Worm (Caenorhabditis elegans) whole organism, mixed stage, embryonic: ENCODE data around the gene M04B2.2.

Experiments used
- M03D4.4 ChIP-seq: sonication (generic microtip); optimal IDR thresholded peaks from 2 replicates; lab custom pipeline; 2017; ENCODE audit warnings: mild to moderate bottlenecking, missing genetic modification characterization, missing compliant biosample characterization
- bed-3 ChIP-seq: fragments of 200-800 bp; sonication (Bioruptor generic); optimal IDR thresholded peaks from 3 replicates; lab custom pipeline; 2018; ENCODE audit warnings: mild to moderate bottlenecking, missing genetic modification characterization, moderate library complexity, missing compliant biosample characterization
- blmp-1 ChIP-seq: fragments of 150-350 bp; optimal IDR thresholded peaks from 2 replicates; lab custom pipeline; 2014; ENCODE audit warnings: missing biosample characterization, missing genetic modification characterization
- ceh-43 ChIP-seq: fragments of 200-800 bp; sonication (Bioruptor generic); optimal IDR thresholded peaks from 2 replicates; lab custom pipeline; 2018; ENCODE audit warnings: mild to moderate bottlenecking, missing genetic modification characterization, moderate library complexity, missing compliant biosample characterization
- ces-1 ChIP-seq: fragments of 150-350 bp; optimal IDR thresholded peaks from 2 replicates; lab custom pipeline; 2014; ENCODE audit warnings: missing biosample characterization, missing genetic modification reagents, missing genetic modification characterization
- cnd-1 ChIP-seq: fragments of 200-800 bp; sonication (Bioruptor generic); optimal IDR thresholded peaks from 2 replicates; lab custom pipeline; 2018; ENCODE audit warnings: mild to moderate bottlenecking, missing genetic modification characterization, missing compliant biosample characterization
- drap-1 ChIP-seq: fragments of 200-800 bp; sonication (Bioruptor generic); optimal IDR thresholded peaks from 3 replicates; lab custom pipeline; 2018; ENCODE audit warnings: mild to moderate bottlenecking, missing genetic modification characterization, missing compliant biosample characterization
- elt-1 ChIP-seq: sonication (generic microtip); optimal IDR thresholded peaks from 2 replicates; lab custom pipeline; 2017; ENCODE audit warnings: missing genetic modification characterization, mild to moderate bottlenecking, missing compliant biosample characterization, antibody characterized with exemption, moderate library complexity, borderline replicate concordance; ENCODE audit not compliant: insufficient read depth
- elt-3 ChIP-seq: fragments of 150-350 bp; optimal IDR thresholded peaks from 2 replicates; lab custom pipeline; 2014; ENCODE audit warnings: missing biosample characterization, missing genetic modification characterization
- flh-1 ChIP-seq: fragments of 200-800 bp; sonication (Bioruptor generic); optimal IDR thresholded peaks from 2 replicates; lab custom pipeline; 2018; ENCODE audit warnings: mild to moderate bottlenecking, missing genetic modification characterization, moderate library complexity, missing compliant biosample characterization
- ham-2 ChIP-seq: fragments of 200-800 bp; sonication (Bioruptor generic); optimal IDR thresholded peaks from 2 replicates; lab custom pipeline; 2018; ENCODE audit warnings: mild to moderate bottlenecking, missing genetic modification characterization, missing compliant biosample characterization
- hlh-1 ChIP-seq: fragments of 150-350 bp; optimal IDR thresholded peaks from 2 replicates; lab custom pipeline; 2014; ENCODE audit warnings: missing biosample characterization, missing genetic modification reagents, missing genetic modification characterization
- lin-13 ChIP-seq: fragments of 150-350 bp; optimal IDR thresholded peaks from 2 replicates; lab custom pipeline; 2014; ENCODE audit warnings: missing biosample characterization, missing genetic modification characterization
- lin-32 ChIP-seq: fragments of 200-800 bp; sonication (Bioruptor generic); optimal IDR thresholded peaks from 2 replicates; lab custom pipeline; 2018; ENCODE audit warnings: mild to moderate bottlenecking, missing genetic modification characterization, missing compliant biosample characterization
- lsy-2 ChIP-seq: fragments of 150-350 bp; optimal IDR thresholded peaks from 2 replicates; lab custom pipeline; 2014; ENCODE audit warnings: missing biosample characterization, missing genetic modification characterization
- mab-5 ChIP-seq: fragments of 150-350 bp; optimal IDR thresholded peaks from 2 replicates; lab custom pipeline; 2014; ENCODE audit warnings: missing biosample characterization, missing genetic modification characterization
- mep-1 ChIP-seq: fragments of 150-350 bp; optimal IDR thresholded peaks from 2 replicates; lab custom pipeline; 2017; ENCODE audit warnings: missing biosample characterization, missing genetic modification reagents, missing genetic modification characterization, inconsistent platforms
- mls-2 ChIP-seq: sonication (generic microtip); optimal IDR thresholded peaks from 2 replicates; lab custom pipeline; 2016; ENCODE audit warnings: mild to moderate bottlenecking, missing genetic modification characterization, moderate library complexity, missing compliant biosample characterization
- nhr-2 ChIP-seq: fragments of 150-350 bp; optimal IDR thresholded peaks from 2 replicates; lab custom pipeline; 2014; ENCODE audit warnings: missing biosample characterization, missing genetic modification characterization
- nhr-237 ChIP-seq: fragments of 150-350 bp; optimal IDR thresholded peaks from 2 replicates; lab custom pipeline; 2014; ENCODE audit warnings: missing biosample characterization, missing genetic modification characterization
- nhr-28 ChIP-seq: fragments of 150-350 bp; optimal IDR thresholded peaks from 2 replicates; lab custom pipeline; 2014; ENCODE audit warnings: missing biosample characterization, missing genetic modification characterization
- nhr-76 ChIP-seq: sonication (generic microtip); optimal IDR thresholded peaks from 2 replicates; lab custom pipeline; 2017; ENCODE audit warnings: missing biosample characterization, missing genetic modification characterization
- pha-4 ChIP-seq: fragments of 150-350 bp; optimal IDR thresholded peaks from 2 replicates; lab custom pipeline; 2018; ENCODE audit warnings: missing biosample characterization, missing genetic modification reagents, missing genetic modification characterization
- sem-2 ChIP-seq: fragments of 200-800 bp; sonication (Bioruptor generic); optimal IDR thresholded peaks from 2 replicates; lab custom pipeline; 2018; ENCODE audit warnings: mild to moderate bottlenecking, missing genetic modification characterization, missing compliant biosample characterization
- snpc-4 ChIP-seq: fragments of 150-350 bp; optimal IDR thresholded peaks from 2 replicates; lab custom pipeline; 2014; ENCODE audit warnings: missing biosample characterization, missing genetic modification characterization
- sptf-1 ChIP-seq: sonication (generic microtip); optimal IDR thresholded peaks from 2 replicates; lab custom pipeline; 2017; ENCODE audit warnings: mild to moderate bottlenecking, missing genetic modification characterization, moderate library complexity, missing compliant biosample characterization
- tbx-8 ChIP-seq: fragments of 200-800 bp; sonication (Bioruptor generic); optimal IDR thresholded peaks from 2 replicates; lab custom pipeline; 2018; ENCODE audit warnings: mild to moderate bottlenecking, missing genetic modification characterization, moderate library complexity, missing compliant biosample characterization
- unc-120 ChIP-seq: sonication (generic microtip); optimal IDR thresholded peaks from 2 replicates; lab custom pipeline; 2017; ENCODE audit warnings: missing genetic modification characterization, missing compliant biosample characterization; ENCODE audit not compliant: poor library complexity, severe bottlenecking
- unc-39 ChIP-seq: fragments of 150-350 bp; optimal IDR thresholded peaks from 2 replicates; lab custom pipeline; 2014; ENCODE audit warnings: missing biosample characterization, missing genetic modification characterization
- unc-62 ChIP-seq: fragments of 150-350 bp; optimal IDR thresholded peaks from 2 replicates; lab custom pipeline; 2014; ENCODE audit warnings: missing biosample characterization, missing genetic modification reagents, missing genetic modification characterization

Gene M04B2.2

ce11 chrIV:11563090-11563489 lies 35.2 kb downstream of the M04B2.2 start:
- no peak for TF ChIP-seq nhr-237 (tag; lab: Kevin White, UChicago)
- no peak for TF ChIP-seq pha-4 (tag; lab: Kevin White, UChicago)
- no peak for TF ChIP-seq ces-1 (GFP tag; lab: Kevin White, UChicago)
- no peak for TF ChIP-seq elt-3 (tag; lab: Kevin White, UChicago)
- no peak for TF ChIP-seq snpc-4 (tag; lab: Kevin White, UChicago)

DNA sequence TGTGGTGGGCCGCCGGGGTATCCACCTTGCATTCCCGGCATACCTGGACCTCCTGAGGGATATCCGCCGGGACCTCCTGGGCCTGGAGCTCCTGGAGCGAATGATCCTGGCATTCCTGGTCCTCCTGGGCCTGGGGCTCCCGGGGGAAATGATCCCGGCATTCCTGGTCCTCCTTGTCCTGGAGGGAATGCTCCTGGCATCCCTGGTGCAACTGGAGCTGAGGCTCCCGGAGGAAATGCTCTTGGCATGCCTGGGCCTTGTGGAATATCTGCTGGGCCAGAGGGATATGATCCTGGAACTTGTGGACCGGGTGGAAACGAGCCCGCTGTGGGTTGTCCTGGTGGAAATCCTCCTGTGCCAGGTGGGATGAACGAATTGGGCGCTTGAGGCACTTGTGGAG lies 37.2 kb downstream of the M04B2.2 start:
- no peak for TF ChIP-seq lin-32 (GFP tag; lab: Kevin White, UChicago)
- TF ChIP-seq, all 35 proteins: peak for 0

ce11 chrIV:11566146-11566545 lies 38.3 kb downstream of the M04B2.2 start, which contains the start of gene sec-24.1:
TSS of gene sec-24.1 (minus strand) at chrIV:11566194.
- peak; percentile 64 for TF ChIP-seq lin-13 (tag; lab: Kevin White, UChicago)
- no peak for TF ChIP-seq tbx-8
- no peak for TF ChIP-seq sem-2 (GFP tag; lab: Kevin White, UChicago)
- TF ChIP-seq elt-3 (tag; lab: Kevin White, UChicago): no peak
- TF ChIP-seq sptf-1 (tag; lab: Kevin White, UChicago): no peak
- peak; percentile 41 for TF ChIP-seq cnd-1
- TF ChIP-seq unc-39: no peak
- TF ChIP-seq lsy-2 (tag; lab: Kevin White, UChicago): peak; percentile 99
- peak; percentile 24 for TF ChIP-seq M03D4.4 (tag; lab: Kevin White, UChicago)
- TF ChIP-seq ham-2 (GFP tag; lab: Kevin White, UChicago): no peak
- peak; percentile 84 for TF ChIP-seq pha-4 (tag; lab: Kevin White, UChicago)
- TF ChIP-seq drap-1 (GFP tag; lab: Kevin White, UChicago): no peak
- peak; percentile 61 for TF ChIP-seq ces-1 (GFP tag; lab: Kevin White, UChicago)
- no peak for TF ChIP-seq nhr-76 (tag; lab: Kevin White, UChicago)
- TF ChIP-seq nhr-237 (tag; lab: Kevin White, UChicago): peak; percentile 72
- no peak for TF ChIP-seq mab-5 (tag; lab: Kevin White, UChicago)
- TF ChIP-seq bed-3 (GFP tag; lab: Kevin White, UChicago): no peak
- no peak for TF ChIP-seq ceh-43 (GFP tag; lab: Kevin White, UChicago)
- TF ChIP-seq mep-1: peak; percentile 82
- no peak for TF ChIP-seq nhr-28 (tag; lab: Kevin White, UChicago)
- TF ChIP-seq nhr-2 (tag; lab: Kevin White, UChicago): peak; percentile 9
- no peak for TF ChIP-seq blmp-1
- TF ChIP-seq snpc-4 (tag; lab: Kevin White, UChicago): no peak
- no peak for TF ChIP-seq unc-62 (GFP tag; lab: Kevin White, UChicago)
- TF ChIP-seq lin-32 (GFP tag; lab: Kevin White, UChicago): no peak
- peak; percentile 23 for TF ChIP-seq unc-120
- peak; percentile 96 for TF ChIP-seq hlh-1 (tag; lab: Kevin White, UChicago)
- no peak for TF ChIP-seq flh-1

- TF ChIP-seq unc-120: no peak
- TF ChIP-seq pha-4 (tag; lab: Kevin White, UChicago): peak; percentile 82
- TF ChIP-seq ham-2 (GFP tag; lab: Kevin White, UChicago): peak; percentile 26
These were observed 40.5 kb downstream of the M04B2.2 start for ce11 chrIV:11568249-11568940.

- no peak for TF ChIP-seq elt-3 (tag; lab: Kevin White, UChicago)
- TF ChIP-seq elt-1: no peak
- no peak for TF ChIP-seq nhr-2 (tag; lab: Kevin White, UChicago)
- TF ChIP-seq mab-5 (tag; lab: Kevin White, UChicago): no peak
- no peak for TF ChIP-seq mep-1
- TF ChIP-seq nhr-237 (tag; lab: Kevin White, UChicago): no peak
- TF ChIP-seq, all 35 proteins: peak for 0
These were observed 41.9 kb downstream of the M04B2.2 start for ce11 chrIV:11569795-11570194.

DNA sequence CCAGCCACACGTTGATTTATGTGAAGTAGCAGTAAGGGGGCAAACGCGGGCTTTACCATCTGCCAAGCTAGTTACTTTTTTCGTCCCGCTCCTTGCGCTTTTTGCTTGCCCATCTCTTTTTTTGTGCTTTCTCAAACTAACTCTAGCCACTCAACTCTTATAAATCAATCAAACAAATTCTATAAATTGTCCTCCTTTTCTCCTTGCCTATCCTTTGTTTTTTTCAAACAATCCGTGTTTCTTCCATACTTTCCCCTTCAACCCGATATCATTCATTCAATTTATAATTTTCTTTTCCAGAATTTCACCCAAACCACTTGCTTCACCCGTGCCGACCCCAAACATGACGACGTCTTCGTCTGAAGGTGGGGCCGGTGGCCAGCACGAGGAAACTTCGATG lies 42.3 kb downstream of the M04B2.2 start, which contains the start of gene srgp-1:
Gene srgp-1 (plus strand): TSS at position 301 of the 400 bp plus-strand sequence.
- TF ChIP-seq blmp-1: no peak
- no peak for TF ChIP-seq sptf-1 (tag; lab: Kevin White, UChicago)
- no peak for TF ChIP-seq mls-2 (tag; lab: Kevin White, UChicago)
- TF ChIP-seq unc-62 (GFP tag; lab: Kevin White, UChicago): no peak
- TF ChIP-seq M03D4.4 (tag; lab: Kevin White, UChicago): no peak
- no peak for TF ChIP-seq mab-5 (tag; lab: Kevin White, UChicago)
- no peak for TF ChIP-seq drap-1 (GFP tag; lab: Kevin White, UChicago)
- TF ChIP-seq ceh-43 (GFP tag; lab: Kevin White, UChicago): no peak
- TF ChIP-seq pha-4 (tag; lab: Kevin White, UChicago): no peak
- no peak for TF ChIP-seq elt-3 (tag; lab: Kevin White, UChicago)
- no peak for TF ChIP-seq lsy-2 (tag; lab: Kevin White, UChicago)
- no peak for TF ChIP-seq nhr-28 (tag; lab: Kevin White, UChicago)
- no peak for TF ChIP-seq nhr-76 (tag; lab: Kevin White, UChicago)
- no peak for TF ChIP-seq hlh-1 (tag; lab: Kevin White, UChicago)
- no peak for TF ChIP-seq lin-32 (GFP tag; lab: Kevin White, UChicago)
- TF ChIP-seq snpc-4 (tag; lab: Kevin White, UChicago): no peak
- TF ChIP-seq, all 35 proteins: peak for 0
